Worm (Caenorhabditis elegans): ENCODE data around the gene F31E3.6.

The F31E3.6 gene

ce11 chrIII:6961167-6961566 lies 20.7 kb upstream of the F31E3.6 start (continued):
- TF ChIP-seq lin-26 (GFP tag; IDR thresholded peaks at IDR 0.05): no peak
- TF ChIP-seq rpc-1 (optimal IDR thresholded peaks at IDR 0.05): no peak
- no peak for TF ChIP-seq rpc-1 (tag; optimal IDR thresholded peaks at IDR 0.05)
- no peak for TF ChIP-seq F10E7.11 (tag; optimal IDR thresholded peaks at IDR 0.05)
- peak; percentile 91 for TF ChIP-seq lsl-1 (GFP tag; optimal IDR thresholded peaks at IDR 0.05)
- TF ChIP-seq madf-10 (tag; optimal IDR thresholded peaks at IDR 0.05): no peak
- no peak for TF ChIP-seq ztf-25 (GFP tag; IDR thresholded peaks at IDR 0.05)
- peak; percentile 33; the same call in 1 of the 2 replicates for TF ChIP-seq ekl-4 (GFP tag; IDR thresholded peaks at IDR 0.05)
- TF ChIP-seq ceh-79 (tag; optimal IDR thresholded peaks at IDR 0.05): no peak
- TF ChIP-seq ceh-27 (GFP tag; optimal IDR thresholded peaks at IDR 0.05): no peak
- no peak for TF ChIP-seq C17E4.6 (GFP tag; IDR thresholded peaks at IDR 0.05)
- no peak for TF ChIP-seq bed-1 (GFP tag; IDR thresholded peaks at IDR 0.05)
- no peak for TF ChIP-seq nhr-179 (tag; optimal IDR thresholded peaks at IDR 0.05)
- TF ChIP-seq mcd-1 (GFP tag; IDR thresholded peaks at IDR 0.05): 0 out of 2 replicates have a peak, but pooled peaks have one; percentile 9
- no peak for TF ChIP-seq athp-1 (tag; optimal IDR thresholded peaks at IDR 0.05)
- no peak for TF ChIP-seq ZK185.1 (tag; optimal IDR thresholded peaks at IDR 0.05; ENCODE audit: poor library complexity, severe bottlenecking)
- peak; percentile 47; the same call in 1 of the 2 replicates for TF ChIP-seq hmg-1.2 (GFP tag; IDR thresholded peaks at IDR 0.05)
- TF ChIP-seq hsf-1 (GFP tag; IDR thresholded peaks at IDR 0.05): no peak
- no peak for TF ChIP-seq nfya-1 (tag; optimal IDR thresholded peaks at IDR 0.05; ENCODE audit: borderline replicate concordance, insufficient read depth)

- TF ChIP-seq nhr-120 (GFP tag; IDR thresholded peaks at IDR 0.05) (no peak), ztf-28 (GFP tag; IDR thresholded peaks at IDR 0.05) (no peak), nhr-179 (tag; optimal IDR thresholded peaks at IDR 0.05) (no peak), cebp-1 (GFP tag; IDR thresholded peaks at IDR 0.05) (no peak), cebp-1 (tag; optimal IDR thresholded peaks at IDR 0.05) (peak; percentile 22), hmg-1.2 (GFP tag; IDR thresholded peaks at IDR 0.05) (0 out of 2 replicates have a peak, but pooled peaks have one; percentile 12), ZK185.1 (tag; optimal IDR thresholded peaks at IDR 0.05; ENCODE audit: poor library complexity, severe bottlenecking) (peak; percentile 13), nhr-80 (tag; optimal IDR thresholded peaks at IDR 0.05) (peak; percentile 23), attf-6 (GFP tag; IDR thresholded peaks at IDR 0.05) (no peak)
Measured at ce11 chrIII:6961937-6962504, 19.9 kb upstream of the F31E3.6 start, which contains the start of the genes rpn-6.1 and F57B9.1. Gene rpn-6.1 (minus strand): TSS chrIII:6962001. Gene F57B9.1 (plus strand): TSS chrIII:6962090.

ce11 chrIII:6968080-6968639 lies 13.7 kb upstream of the F31E3.6 start, which contains the start of gene panl-2:
Gene panl-2 (minus strand): TSS chrIII:6968130.
- TF ChIP-seq ztf-18 (tag; optimal IDR thresholded peaks at IDR 0.05): no peak
- TF ChIP-seq attf-3 (GFP tag; conservative IDR thresholded peaks at IDR 0.05): peak; percentile 88
- TF ChIP-seq K12H6.12 (tag; optimal IDR thresholded peaks at IDR 0.05): no peak
- TF ChIP-seq hrde-1 (tag; optimal IDR thresholded peaks at IDR 0.05; ENCODE audit: borderline replicate concordance): no peak
- no peak for TF ChIP-seq Y56A3A.18 (GFP tag; IDR thresholded peaks at IDR 0.05)
- no peak for TF ChIP-seq lin-54 (GFP tag; optimal IDR thresholded peaks at IDR 0.05)
- no peak for TF ChIP-seq gei-17 (GFP tag; optimal IDR thresholded peaks at IDR 0.05)
- TF ChIP-seq chd-7 (tag; optimal IDR thresholded peaks at IDR 0.05): no peak
- TF ChIP-seq hlh-12 (tag; optimal IDR thresholded peaks at IDR 0.05): no peak
- no peak for TF ChIP-seq snpc-4 (GFP tag; optimal IDR thresholded peaks at IDR 0.05)
- TF ChIP-seq snpc-4 (tag; optimal IDR thresholded peaks at IDR 0.05): no peak
- TF ChIP-seq Y95B8A.8 (GFP tag; IDR thresholded peaks at IDR 0.05): no peak
- no peak for TF ChIP-seq nfya-1 (tag; optimal IDR thresholded peaks at IDR 0.05; ENCODE audit: borderline replicate concordance, insufficient read depth)
- TF ChIP-seq F49E8.2 (tag; optimal IDR thresholded peaks at IDR 0.05; ENCODE audit: insufficient read depth): peak; percentile 47
- TF ChIP-seq F33H1.4 (GFP tag; IDR thresholded peaks at IDR 0.05): no peak
- TF ChIP-seq ceh-91 (GFP tag; IDR thresholded peaks at IDR 0.05): no peak
- no peak for TF ChIP-seq ztf-26 (tag; optimal IDR thresholded peaks at IDR 0.05)
- TF ChIP-seq ccch-3 (GFP tag; optimal IDR thresholded peaks at IDR 0.05): no peak
- TF ChIP-seq ztf-22 (GFP tag; optimal IDR thresholded peaks at IDR 0.05): no peak
- no peak for TF ChIP-seq egl-44 (GFP tag; IDR thresholded peaks at IDR 0.05)
- no peak for TF ChIP-seq unc-130 (GFP tag; optimal IDR thresholded peaks at IDR 0.05)
- no peak for TF ChIP-seq ztf-25 (GFP tag; IDR thresholded peaks at IDR 0.05)
- TF ChIP-seq nhr-120 (GFP tag; IDR thresholded peaks at IDR 0.05): no peak
- TF ChIP-seq dox-1 (GFP tag; IDR thresholded peaks at IDR 0.05): no peak

Data from whole organism, young adult.